Fruit fly (Drosophila melanogaster): ENCODE data around the gene CG34133.

- TF ChIP-seq psq (optimal IDR thresholded peaks at IDR 0.05) (no peak), EcR (GFP tag; optimal IDR thresholded peaks at IDR 0.05) (no peak), CG8478 (optimal IDR thresholded peaks at IDR 0.05) (no peak), pan (optimal IDR thresholded peaks at IDR 0.05) (no peak)
These were observed 33.0 kb upstream of the CG34133 start, which contains the start of gene CG42592 for dm6 chr3R:29836188-29836587.

Data from whole organism.